Fruit fly (Drosophila melanogaster): ENCODE results near the gene Trmt61.
A peak's percentile ranks its signal among the peaks of the same experiment; 100 is the strongest.

The Trmt61 gene

dm6 chr3R:26041417-26042101, 17.7 kb upstream of the Trmt61 start, which contains the start of gene gro (continued):
- no peak for TF ChIP-seq CG8359 (GFP tag; optimal IDR thresholded peaks at IDR 0.05; ENCODE audit: borderline replicate concordance)
- peak; percentile 69 for TF ChIP-seq Side (GFP tag; optimal IDR thresholded peaks at IDR 0.05)
- peak; percentile 68 for TF ChIP-seq Bteb2 (GFP tag; optimal IDR thresholded peaks at IDR 0.05)
- peak; percentile 19 for TF ChIP-seq CG6254 (GFP tag; optimal IDR thresholded peaks at IDR 0.05)
- peak; percentile 63 for TF ChIP-seq Sox102F (GFP tag; optimal IDR thresholded peaks at IDR 0.05)
- peak; percentile 19 for TF ChIP-seq corto (GFP tag; optimal IDR thresholded peaks at IDR 0.05)
- TF ChIP-seq CG16815 (GFP tag; optimal IDR thresholded peaks at IDR 0.05), result peak; percentile 38
- peak; percentile 53 to 72 for TF ChIP-seq Hr51 (GFP tag; optimal IDR thresholded peaks at IDR 0.05)
- no peak for TF ChIP-seq bowl (GFP tag; IDR thresholded peaks at IDR 0.05)
- peak; percentile 51 for TF ChIP-seq CG9727 (GFP tag; optimal IDR thresholded peaks at IDR 0.05)
- no peak for TF ChIP-seq gce (GFP tag; IDR thresholded peaks at IDR 0.05)
- no peak for TF ChIP-seq CG3065 (GFP tag; optimal IDR thresholded peaks at IDR 0.05)
- peak; percentile 82; the same call in 1 of the 2 replicates for TF ChIP-seq chm (GFP tag; IDR thresholded peaks at IDR 0.05)
- peak; percentile 38 for TF ChIP-seq CG10979 (tag; optimal IDR thresholded peaks at IDR 0.05)
- peak; percentile 98 for TF ChIP-seq stwl (tag; optimal IDR thresholded peaks at IDR 0.05)
- peak; percentile 21 for TF ChIP-seq PHDP (tag; optimal IDR thresholded peaks at IDR 0.05)
- TF ChIP-seq seq (GFP tag; IDR thresholded peaks at IDR 0.05), result no peak
- TF ChIP-seq CG4404 (GFP tag; IDR thresholded peaks at IDR 0.05), result peak; percentile 27; the same call in 1 of the 2 replicates
- peak; percentile 78 for TF ChIP-seq gem (tag; optimal IDR thresholded peaks at IDR 0.05)
- peak; percentile 67 for TF ChIP-seq CG8924 (tag; optimal IDR thresholded peaks at IDR 0.05)
- peak; percentile 72 for TF ChIP-seq zen (tag; optimal IDR thresholded peaks at IDR 0.05)
- TF ChIP-seq BtbVII (GFP tag; optimal IDR thresholded peaks at IDR 0.05), result peak; percentile 27
- TF ChIP-seq kni (GFP tag; optimal IDR thresholded peaks at IDR 0.05), result peak; percentile 40
- peak; percentile 63 for TF ChIP-seq Ssrp (tag; optimal IDR thresholded peaks at IDR 0.05)
- peak; percentile 19 for TF ChIP-seq NK7.1 (GFP tag; optimal IDR thresholded peaks at IDR 0.05)
- TF ChIP-seq Doc3 (GFP tag; IDR thresholded peaks at IDR 0.05; ENCODE audit: partially characterized antibody), result peak; percentile 59; the same call in 2 of the 3 replicates
- peak; percentile 59; the same call in 1 of the 3 replicates for TF ChIP-seq otp (GFP tag; IDR thresholded peaks at IDR 0.05)
- TF ChIP-seq CG15269 (tag; optimal IDR thresholded peaks at IDR 0.05), result peak; percentile 58
- TF ChIP-seq Dad (GFP tag; optimal IDR thresholded peaks at IDR 0.05), result peak; percentile 66
- TF ChIP-seq gfzf (GFP tag; optimal IDR thresholded peaks at IDR 0.05), result peak; percentile 40
- peak; percentile 69 for TF ChIP-seq CG17829 (tag; optimal IDR thresholded peaks at IDR 0.05)
- TF ChIP-seq CG14014 (GFP tag; IDR thresholded peaks at IDR 0.05), result peak; percentile 50
- TF ChIP-seq her (GFP tag; optimal IDR thresholded peaks at IDR 0.05), result peak; percentile 56
- no peak for TF ChIP-seq sqz (GFP tag; optimal IDR thresholded peaks at IDR 0.05)
- TF ChIP-seq cato (GFP tag; optimal IDR thresholded peaks at IDR 0.05; ENCODE audit: borderline replicate concordance), result peak; percentile 3
- TF ChIP-seq D19A (tag; optimal IDR thresholded peaks at IDR 0.05), result peak; percentile 4
- peak; percentile 86 for TF ChIP-seq ci (GFP tag; IDR thresholded peaks at IDR 0.05)
- peak; percentile 31 for TF ChIP-seq pfk (GFP tag; optimal IDR thresholded peaks at IDR 0.05)
- TF ChIP-seq ab (GFP tag; optimal IDR thresholded peaks at IDR 0.05), result no peak
- TF ChIP-seq CG32772 (GFP tag; IDR thresholded peaks at IDR 0.05), result peak; percentile 44; the same call in 1 of the 2 replicates
- 0 out of 2 replicates have a peak, but pooled peaks have one; percentile 52 for TF ChIP-seq Rx (GFP tag; IDR thresholded peaks at IDR 0.05)
- TF ChIP-seq CG6689 (GFP tag; IDR thresholded peaks at IDR 0.05), result peak; percentile 46; the same call in 1 of the 2 replicates
- TF ChIP-seq CG42726 (GFP tag; IDR thresholded peaks at IDR 0.05; ENCODE audit: partially characterized antibody), result peak; percentile 60
- peak; percentile 89 for TF ChIP-seq ewg (GFP tag; optimal IDR thresholded peaks at IDR 0.05)
- TF ChIP-seq prd (optimal IDR thresholded peaks at IDR 0.05), result no peak
- TF ChIP-seq prd (GFP tag; IDR thresholded peaks at IDR 0.05), result peak; percentile 66; the same call in 2 of the 3 replicates
- TF ChIP-seq CG8281 (tag; optimal IDR thresholded peaks at IDR 0.05), result peak; percentile 18
- TF ChIP-seq CG7745 (tag; optimal IDR thresholded peaks at IDR 0.05), result no peak
